Worm (Caenorhabditis elegans) whole organism, L3 larva: Measurements from ENCODE around the gene Y60A9.3.

Experiments used
- aly-2 ChIP-seq: fragments of 150-350 bp; optimal IDR thresholded peaks from 2 replicates; lab custom pipeline; 2014; ENCODE audit warnings: missing biosample characterization, missing genetic modification characterization
- elt-3 ChIP-seq, 3 experiments: fragments of 150-350 bp in 1 of 3; sonication (generic microtip) in 2 of 3; optimal IDR thresholded peaks; 2 replicates in 2 of 3; 4 replicates in 1 of 3; lab custom pipeline; 2014 to 2017; ENCODE audit warnings: missing biosample characterization in 3 of 3, missing genetic modification characterization in 3 of 3
- fkh-10 ChIP-seq: sonication (generic microtip); optimal IDR thresholded peaks from 2 replicates; lab custom pipeline; 2017; ENCODE audit warnings: missing biosample characterization, missing genetic modification reagents, missing genetic modification characterization
- mdl-1 ChIP-seq: fragments of 150-350 bp; optimal IDR thresholded peaks from 2 replicates; lab custom pipeline; 2014; ENCODE audit warnings: missing biosample characterization, missing genetic modification characterization
- nhr-28 ChIP-seq: fragments of 150-350 bp; optimal IDR thresholded peaks from 2 replicates; lab custom pipeline; 2014; ENCODE audit warnings: missing biosample characterization, missing genetic modification characterization
- skn-1 ChIP-seq: fragments of 150-350 bp; optimal IDR thresholded peaks from 2 replicates; lab custom pipeline; 2014; ENCODE audit warnings: missing biosample characterization, missing genetic modification characterization
- snpc-4 ChIP-seq: fragments of 150-350 bp; optimal IDR thresholded peaks from 2 replicates; lab custom pipeline; 2014; ENCODE audit warnings: missing biosample characterization, missing genetic modification characterization
- unc-62 ChIP-seq: fragments of 150-350 bp; sonication (generic microtip); optimal IDR thresholded peaks from 4 replicates; lab custom pipeline; 2014; ENCODE audit warnings: missing biosample characterization, missing genetic modification reagents, missing genetic modification characterization
- zag-1 ChIP-seq: fragments of 150-350 bp; optimal IDR thresholded peaks from 2 replicates; lab custom pipeline; 2014; ENCODE audit warnings: missing biosample characterization, missing genetic modification characterization

- TF ChIP-seq zag-1 (tag; lab: Kevin White, UChicago): no peak
- TF ChIP-seq snpc-4 (tag; lab: Kevin White, UChicago): no peak
- no peak for TF ChIP-seq nhr-28 (tag; lab: Kevin White, UChicago)
- TF ChIP-seq mdl-1 (tag; lab: Kevin White, UChicago): no peak
- no peak for TF ChIP-seq skn-1
- no peak for TF ChIP-seq aly-2 (tag; lab: Kevin White, UChicago)
- TF ChIP-seq unc-62: no peak
- TF ChIP-seq elt-3 (tag; optimal IDR thresholded peaks at IDR 0.05; lab: Kevin White, UChicago): no peak
- no peak for TF ChIP-seq fkh-10 (GFP tag; lab: Kevin White, UChicago)
These were observed 18.2 kb downstream of the Y60A9.3 start for ce11 chrX:14401230-14401629.
